Worm (Caenorhabditis elegans) whole organism, young adult: ENCODE measurements around the gene C28H8.5.

ENCODE experiments used
- C17E4.6 ChIP-seq: fragments of 200-800 bp; sonication (Bioruptor generic); IDR thresholded peaks from 2 replicates; pipeline ENCODE4 v1.3.6; 2022; ENCODE audit warnings: missing genetic modification reagents, missing genetic modification characterization, missing compliant biosample characterization
- D2030.7 ChIP-seq: fragments of 200-800 bp; sonication (Bioruptor generic); IDR thresholded peaks from 2 replicates; pipeline ENCODE4 v1.3.6; 2022; ENCODE audit warnings: missing genetic modification reagents, missing genetic modification characterization, missing compliant biosample characterization
- F22D6.2 ChIP-seq: sonication (generic microtip); optimal IDR thresholded peaks from 2 replicates; lab custom pipeline; 2016; ENCODE audit warnings: mild to moderate bottlenecking, missing genetic modification characterization, missing compliant biosample characterization
- F39B2.1 ChIP-seq: fragments of 200-800 bp; sonication (Bioruptor generic); IDR thresholded peaks from 2 replicates; pipeline ENCODE4 v1.3.6; 2022; ENCODE audit warnings: missing genetic modification reagents, missing genetic modification characterization, missing compliant biosample characterization
- K11D2.4 ChIP-seq: fragments of 200-800 bp; sonication (Bioruptor generic); IDR thresholded peaks from 2 replicates; pipeline ENCODE4 v1.3.6; 2022; ENCODE audit warnings: missing genetic modification reagents, missing genetic modification characterization, missing compliant biosample characterization
- T07F8.4 ChIP-seq: sonication (generic microtip); optimal IDR thresholded peaks from 2 replicates; lab custom pipeline; 2016; ENCODE audit warnings: mild to moderate bottlenecking, missing genetic modification characterization, moderate library complexity, missing compliant biosample characterization
- Y95B8A.8 ChIP-seq: fragments of 200-800 bp; sonication (Bioruptor generic); IDR thresholded peaks from 2 replicates; pipeline ENCODE4 v1.3.6; 2022; ENCODE audit warnings: missing genetic modification reagents, missing genetic modification characterization, missing compliant biosample characterization
- ama-1 ChIP-seq, 3 experiments: fragments of 150-350 bp in 1 of 3; sonication (generic microtip) in 2 of 3; optimal IDR thresholded peaks; 2 replicates each; lab custom pipeline; 2014 to 2018; ENCODE audit warnings: missing biosample characterization in 2 of 3, missing genetic modification characterization in 2 of 3, missing genetic modification reagents in 2 of 3
- aptf-3 ChIP-seq: fragments of 200-800 bp; sonication (Bioruptor generic); IDR thresholded peaks from 2 replicates; pipeline ENCODE4 v1.3.6; 2022; ENCODE audit warnings: missing genetic modification characterization, missing compliant biosample characterization
- athp-1 ChIP-seq: sonication (generic microtip); optimal IDR thresholded peaks from 2 replicates; lab custom pipeline; 2017; ENCODE audit warnings: mild to moderate bottlenecking, missing genetic modification characterization, missing compliant biosample characterization
- cebp-1 ChIP-seq, 2 experiments: fragments of 200-800 bp in 1 of 2; sonication (Bioruptor generic) in 1 of 2; sonication (generic microtip) in 1 of 2; IDR thresholded peaks in 1 of 2; optimal IDR thresholded peaks in 1 of 2; 2 replicates each; pipeline versions ENCODE4 v1.3.6 to Lab custom; 2017 to 2022; ENCODE audit warnings: missing compliant biosample characterization in 2 of 2, missing genetic modification characterization in 2 of 2, mild to moderate bottlenecking in 1 of 2, missing genetic modification reagents in 1 of 2, moderate library complexity in 1 of 2
- ceh-100 ChIP-seq: fragments of 200-800 bp; sonication (Bioruptor generic); IDR thresholded peaks from 2 replicates; pipeline ENCODE4 v1.3.6; 2022; ENCODE audit warnings: missing genetic modification reagents, missing genetic modification characterization, missing compliant biosample characterization
- ceh-27 ChIP-seq: fragments of 200-800 bp; sonication (Bioruptor generic); optimal IDR thresholded peaks from 2 replicates; lab custom pipeline; 2018; ENCODE audit warnings: mild to moderate bottlenecking, missing genetic modification characterization, moderate library complexity, missing compliant biosample characterization
- dox-1 ChIP-seq: fragments of 200-800 bp; sonication (Bioruptor generic); IDR thresholded peaks from 2 replicates; pipeline ENCODE4 v1.3.6; 2022; ENCODE audit warnings: missing genetic modification reagents, missing genetic modification characterization, missing compliant biosample characterization
- dpl-1 ChIP-seq: fragments of 150-350 bp; optimal IDR thresholded peaks from 2 replicates; lab custom pipeline; 2014; ENCODE audit warnings: missing biosample characterization, missing genetic modification reagents, missing genetic modification characterization
- egl-18 ChIP-seq: fragments of 200-800 bp; sonication (Bioruptor generic); IDR thresholded peaks from 2 replicates; pipeline ENCODE4 v1.3.6; 2022; ENCODE audit warnings: missing genetic modification reagents, missing genetic modification characterization, missing compliant biosample characterization
- egl-44 ChIP-seq: fragments of 200-800 bp; sonication (Bioruptor generic); IDR thresholded peaks from 2 replicates; pipeline ENCODE4 v1.3.6; 2022; ENCODE audit warnings: missing genetic modification reagents, missing genetic modification characterization, missing compliant biosample characterization
- egrh-3 ChIP-seq: fragments of 200-800 bp; sonication (Bioruptor generic); IDR thresholded peaks from 2 replicates; pipeline ENCODE4 v1.3.6; 2022; ENCODE audit warnings: missing genetic modification reagents, missing genetic modification characterization, missing compliant biosample characterization
- ekl-4 ChIP-seq: fragments of 200-800 bp; sonication (Bioruptor generic); IDR thresholded peaks from 2 replicates; pipeline ENCODE4 v1.3.6; 2022; ENCODE audit warnings: missing genetic modification reagents, missing genetic modification characterization, missing compliant biosample characterization
- hmg-1.2 ChIP-seq: fragments of 200-800 bp; sonication (Bioruptor generic); IDR thresholded peaks from 2 replicates; pipeline ENCODE4 v1.3.6; 2022; ENCODE audit warnings: missing genetic modification reagents, missing genetic modification characterization, missing compliant biosample characterization
- hrde-1 ChIP-seq: sonication (generic microtip); optimal IDR thresholded peaks from 2 replicates; lab custom pipeline; 2016; ENCODE audit warnings: missing genetic modification characterization, mild to moderate bottlenecking, missing compliant biosample characterization, moderate library complexity, missing genotype, missing genetic modification reagents, borderline replicate concordance
- hsf-1 ChIP-seq: fragments of 200-800 bp; sonication (Bioruptor generic); IDR thresholded peaks from 2 replicates; pipeline ENCODE4 v1.3.6; 2022; ENCODE audit warnings: missing genetic modification reagents, missing genetic modification characterization, missing compliant biosample characterization
- let-526 ChIP-seq: fragments of 200-800 bp; sonication (Bioruptor generic); IDR thresholded peaks from 2 replicates; pipeline ENCODE4 v1.3.6; 2022; ENCODE audit warnings: missing genetic modification reagents, missing genetic modification characterization, missing compliant biosample characterization
- let-607 ChIP-seq, 2 experiments: fragments of 200-800 bp in 1 of 2; sonication (Bioruptor generic) in 1 of 2; sonication (generic microtip) in 1 of 2; optimal IDR thresholded peaks; 2 replicates each; lab custom pipeline; 2016 to 2018; ENCODE audit warnings: mild to moderate bottlenecking in 2 of 2, missing compliant biosample characterization in 2 of 2, missing genetic modification characterization in 2 of 2, moderate library complexity in 2 of 2, missing genotype in 1 of 2
- lin-26 ChIP-seq: fragments of 200-800 bp; sonication (Bioruptor generic); IDR thresholded peaks from 2 replicates; pipeline ENCODE4 v1.3.6; 2022; ENCODE audit warnings: missing genetic modification reagents, missing genetic modification characterization, missing compliant biosample characterization
- lin-54 ChIP-seq: fragments of 200-800 bp; sonication (Bioruptor generic); optimal IDR thresholded peaks from 2 replicates; lab custom pipeline; 2018; ENCODE audit warnings: mild to moderate bottlenecking, missing genetic modification characterization, missing compliant biosample characterization
- lsl-1 ChIP-seq: fragments of 200-800 bp; sonication (Bioruptor generic); optimal IDR thresholded peaks from 2 replicates; lab custom pipeline; 2018; ENCODE audit warnings: mild to moderate bottlenecking, missing genetic modification characterization, moderate library complexity, missing compliant biosample characterization
- lsy-27 ChIP-seq: sonication (generic microtip); optimal IDR thresholded peaks from 2 replicates; lab custom pipeline; 2017; ENCODE audit warnings: missing genetic modification characterization, mild to moderate bottlenecking, missing compliant biosample characterization, antibody characterized with exemption, missing genotype, borderline replicate concordance; ENCODE audit not compliant: insufficient read depth
- nfya-1 ChIP-seq: sonication (generic microtip); optimal IDR thresholded peaks from 2 replicates; lab custom pipeline; 2017; ENCODE audit warnings: antibody characterized with exemption, missing compliant biosample characterization, missing genetic modification characterization, borderline replicate concordance; ENCODE audit not compliant: insufficient read depth
- nhr-80 ChIP-seq: sonication (generic microtip); optimal IDR thresholded peaks from 2 replicates; lab custom pipeline; 2016; ENCODE audit warnings: missing genetic modification characterization, missing compliant biosample characterization
- nhr-90 ChIP-seq: sonication (generic microtip); optimal IDR thresholded peaks from 2 replicates; lab custom pipeline; 2016; ENCODE audit warnings: missing genotype, mild to moderate bottlenecking, missing genetic modification characterization, missing compliant biosample characterization
- snpc-1.1 ChIP-seq: sonication (generic microtip); optimal IDR thresholded peaks from 2 replicates; lab custom pipeline; 2017; ENCODE audit warnings: missing genetic modification characterization, mild to moderate bottlenecking, missing compliant biosample characterization, antibody characterized with exemption, moderate library complexity, missing genotype, missing genetic modification reagents; ENCODE audit not compliant: insufficient read depth
- sptf-2 ChIP-seq: fragments of 200-800 bp; sonication (Bioruptor generic); optimal IDR thresholded peaks from 2 replicates; lab custom pipeline; 2018; ENCODE audit warnings: mild to moderate bottlenecking, missing genetic modification characterization, missing compliant biosample characterization
- tbp1 ChIP-seq: fragments of 200-800 bp; sonication (Bioruptor generic); optimal IDR thresholded peaks from 2 replicates; lab custom pipeline; 2018; ENCODE audit warnings: mild to moderate bottlenecking, missing genetic modification characterization, missing compliant biosample characterization
- zfh-2 ChIP-seq: fragments of 200-800 bp; sonication (Bioruptor generic); conservative IDR thresholded peaks from 2 replicates; pipeline ENCODE4 v1.3.6; 2022; ENCODE audit warnings: missing genetic modification reagents, missing genetic modification characterization, missing compliant biosample characterization
- zim-3 ChIP-seq: sonication (generic microtip); optimal IDR thresholded peaks from 2 replicates; lab custom pipeline; 2017; ENCODE audit warnings: mild to moderate bottlenecking, missing genetic modification characterization, moderate library complexity, missing compliant biosample characterization
- ztf-26 ChIP-seq: sonication (generic microtip); optimal IDR thresholded peaks from 2 replicates; lab custom pipeline; 2017; ENCODE audit warnings: missing genetic modification characterization, missing compliant biosample characterization
- ztf-3 ChIP-seq: fragments of 200-800 bp; sonication (Bioruptor generic); optimal IDR thresholded peaks from 2 replicates; lab custom pipeline; 2018; ENCODE audit warnings: mild to moderate bottlenecking, missing genetic modification characterization, missing compliant biosample characterization
- ztf-6 ChIP-seq: fragments of 200-800 bp; sonication (Bioruptor generic); IDR thresholded peaks from 2 replicates; pipeline ENCODE4 v1.3.6; 2022; ENCODE audit warnings: missing genetic modification reagents, missing genetic modification characterization, missing compliant biosample characterization

The C28H8.5 gene

ce11 chrIII:5876140-5876675 lies 7.9 kb upstream of the C28H8.5 start, which contains the start of gene aldo-2 (continued):
- TF ChIP-seq aptf-3 (GFP tag; lab: Robert Waterston, UW) (0 out of 2 replicates have a peak, but pooled peaks have one; percentile 72), lin-26 (GFP tag; lab: Robert Waterston, UW) (peak; percentile 67; the same call in 1 of the 2 replicates), tbp1 (GFP tag; lab: Kevin White, UChicago) (peak; percentile 55), dpl-1 (GFP tag; lab: Kevin White, UChicago) (peak; percentile 86), ceh-27 (GFP tag; lab: Kevin White, UChicago) (peak; percentile 42), zfh-2 (peak; percentile 72; the same call in 1 of the 2 replicates), let-526 (GFP tag; lab: Robert Waterston, UW) (no peak), egl-44 (GFP tag; lab: Robert Waterston, UW) (peak; percentile 44; the same call in 1 of the 2 replicates), ekl-4 (GFP tag; lab: Robert Waterston, UW) (peak; percentile 87), C17E4.6 (GFP tag; lab: Robert Waterston, UW) (peak; percentile 84), D2030.7 (GFP tag; lab: Robert Waterston, UW) (peak; percentile 93), Y95B8A.8 (peak; percentile 92), athp-1 (tag; lab: Kevin White, UChicago) (peak; percentile 36), F39B2.1 (no peak), ztf-3 (GFP tag; lab: Kevin White, UChicago) (no peak), ztf-6 (GFP tag; lab: Robert Waterston, UW) (0 out of 2 replicates have a peak, but pooled peaks have one; percentile 22), egrh-3 (peak; percentile 50; the same call in 1 of the 2 replicates), zim-3 (tag; lab: Kevin White, UChicago) (peak; percentile 39), ceh-100 (GFP tag; lab: Robert Waterston, UW) (0 out of 2 replicates have a peak, but pooled peaks have one; percentile 23), lsl-1 (GFP tag; lab: Kevin White, UChicago) (peak; percentile 82), T07F8.4 (tag; lab: Kevin White, UChicago) (no peak), hsf-1 (GFP tag; lab: Robert Waterston, UW) (peak; percentile 89), nhr-90 (tag; lab: Kevin White, UChicago) (no peak), dox-1 (GFP tag; lab: Robert Waterston, UW) (peak; percentile 86)

- 0 out of 2 replicates have a peak, but pooled peaks have one; percentile 20 for TF ChIP-seq hsf-1 (GFP tag; lab: Robert Waterston, UW)
- no peak for TF ChIP-seq snpc-1.1
- 0 out of 2 replicates have a peak, but pooled peaks have one; percentile 7 for TF ChIP-seq hmg-1.2
- TF ChIP-seq ztf-26 (tag; lab: Kevin White, UChicago), result peak; percentile 2
- no peak for TF ChIP-seq egl-18 (GFP tag; lab: Robert Waterston, UW)
- TF ChIP-seq nfya-1, result no peak
- TF ChIP-seq let-607 (tag; optimal IDR thresholded peaks at IDR 0.05; lab: Kevin White, UChicago), result peak in 1 of 2 experiments; percentile 27
- TF ChIP-seq ama-1 (optimal IDR thresholded peaks at IDR 0.05; lab: Kevin White, UChicago), result peak; percentile 43
- no peak for TF ChIP-seq ama-1 (GFP tag; optimal IDR thresholded peaks at IDR 0.05; lab: Kevin White, UChicago)
- no peak for TF ChIP-seq hrde-1 (tag; lab: Kevin White, UChicago)
- no peak for TF ChIP-seq F22D6.2 (tag; lab: Kevin White, UChicago)
- no peak for TF ChIP-seq K11D2.4 (GFP tag; lab: Robert Waterston, UW)
- TF ChIP-seq sptf-2 (GFP tag; lab: Kevin White, UChicago), result no peak
- peak; percentile 4 for TF ChIP-seq lin-54 (GFP tag; lab: Kevin White, UChicago)
- no peak for TF ChIP-seq ekl-4 (GFP tag; lab: Robert Waterston, UW)
- no peak for TF ChIP-seq lsy-27 (tag; lab: Kevin White, UChicago)
- no peak for TF ChIP-seq cebp-1 (GFP tag; IDR thresholded peaks at IDR 0.05; lab: Robert Waterston, UW)
- TF ChIP-seq cebp-1 (tag; optimal IDR thresholded peaks at IDR 0.05; lab: Kevin White, UChicago), result peak; percentile 8
- TF ChIP-seq nhr-80 (tag; lab: Kevin White, UChicago), result peak; percentile 29
Observed at ce11 chrIII:5876867-5877641, 7.1 kb upstream of the C28H8.5 start.
